Worm (Caenorhabditis elegans) whole organism, L2 larva: ENCODE results near the gene T03F6.6.

Experiments used
- F13H6.1 ChIP-seq: sonication (generic microtip); optimal IDR thresholded peaks from 2 replicates; lab custom pipeline; 2016; ENCODE audit warnings: missing genetic modification characterization, missing compliant biosample characterization
- aly-2 ChIP-seq: fragments of 150-350 bp; optimal IDR thresholded peaks from 2 replicates; lab custom pipeline; 2014; ENCODE audit warnings: missing biosample characterization, missing genetic modification characterization
- ama-1 ChIP-seq: fragments of 150-350 bp; optimal IDR thresholded peaks from 2 replicates; lab custom pipeline; 2018; ENCODE audit warnings: inconsistent platforms
- ceh-16 ChIP-seq: fragments of 150-350 bp; optimal IDR thresholded peaks from 2 replicates; lab custom pipeline; 2014; ENCODE audit warnings: missing biosample characterization, missing genetic modification characterization
- egl-27 ChIP-seq: sonication (generic microtip); optimal IDR thresholded peaks from 3 replicates; lab custom pipeline; 2017; ENCODE audit warnings: missing biosample characterization, missing genetic modification reagents, missing genetic modification characterization
- elt-1 ChIP-seq: fragments of 150-350 bp; optimal IDR thresholded peaks from 2 replicates; lab custom pipeline; 2014; ENCODE audit warnings: missing biosample characterization, missing genetic modification characterization
- fos-1 ChIP-seq: fragments of 150-350 bp; optimal IDR thresholded peaks from 2 replicates; lab custom pipeline; 2014; ENCODE audit warnings: missing biosample characterization, missing genetic modification characterization
- lin-13 ChIP-seq: fragments of 150-350 bp; optimal IDR thresholded peaks from 2 replicates; lab custom pipeline; 2014; ENCODE audit warnings: missing biosample characterization, missing genetic modification reagents, missing genetic modification characterization
- lin-39 ChIP-seq: fragments of 150-350 bp; optimal IDR thresholded peaks from 2 replicates; lab custom pipeline; 2014; ENCODE audit warnings: missing biosample characterization, missing genetic modification reagents, missing genetic modification characterization
- mdl-1 ChIP-seq, 2 experiments: fragments of 150-350 bp in 1 of 2; sonication (generic microtip) in 1 of 2; optimal IDR thresholded peaks; 2 replicates each; lab custom pipeline; 2017; ENCODE audit warnings: missing biosample characterization in 2 of 2, missing genetic modification characterization in 2 of 2
- nhr-21 ChIP-seq: fragments of 150-350 bp; optimal IDR thresholded peaks from 2 replicates; lab custom pipeline; 2014; ENCODE audit warnings: missing biosample characterization, missing genetic modification characterization
- nhr-6 ChIP-seq: fragments of 150-350 bp; optimal IDR thresholded peaks from 2 replicates; lab custom pipeline; 2014; ENCODE audit warnings: missing biosample characterization, missing genetic modification characterization
- unc-62 ChIP-seq: fragments of 150-350 bp; optimal IDR thresholded peaks from 2 replicates; lab custom pipeline; 2014; ENCODE audit warnings: missing biosample characterization, missing genetic modification reagents, missing genetic modification characterization
- ztf-4 ChIP-seq: fragments of 150-350 bp; optimal IDR thresholded peaks from 2 replicates; lab custom pipeline; 2014; ENCODE audit warnings: missing biosample characterization, missing genetic modification characterization

DNA sequence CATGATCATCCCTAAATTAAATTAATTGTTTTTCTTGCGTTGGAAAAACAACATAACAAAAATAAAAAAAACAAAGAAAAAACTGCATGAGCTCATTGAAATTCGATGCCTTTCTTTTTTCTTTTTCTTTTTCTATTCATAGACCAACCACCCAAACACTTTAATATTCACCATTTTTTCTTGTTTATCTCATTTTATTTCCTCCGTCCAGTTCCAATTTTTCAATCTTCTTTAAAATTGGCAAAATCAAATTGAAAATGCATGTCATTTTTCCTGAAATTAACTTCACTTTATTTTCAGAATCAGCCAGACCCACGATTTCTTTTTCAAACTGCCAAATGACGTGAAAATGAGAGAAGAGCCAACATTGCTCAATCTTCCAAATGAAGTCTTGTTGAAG is 5.8 kb upstream of the T03F6.6 start, which contains the start of gene T03F6.4:
- TF ChIP-seq ceh-16 (tag; lab: Kevin White, UChicago) (no peak), fos-1 (tag; lab: Kevin White, UChicago) (no peak), mdl-1 (tag; optimal IDR thresholded peaks at IDR 0.05; lab: Kevin White, UChicago) (no peak), ama-1 (lab: Kevin White, UChicago) (no peak), nhr-6 (no peak), lin-13 (GFP tag; lab: Kevin White, UChicago) (no peak), F13H6.1 (tag; lab: Kevin White, UChicago) (no peak), aly-2 (no peak), elt-1 (no peak), egl-27 (tag; lab: Kevin White, UChicago) (no peak), lin-39 (no peak), nhr-21 (tag; lab: Kevin White, UChicago) (no peak), ztf-4 (no peak), unc-62 (GFP tag; lab: Kevin White, UChicago) (no peak)
